Worm (Caenorhabditis elegans) whole organism, young adult: ENCODE data around the gene spe-43.

Source experiments
- B0035.1 ChIP-seq: sonication (generic microtip); optimal IDR thresholded peaks from 2 replicates; lab custom pipeline; 2016; ENCODE audit warnings: missing genetic modification characterization, mild to moderate bottlenecking, missing compliant biosample characterization, missing genotype, missing genetic modification reagents
- F10E7.11 ChIP-seq: sonication (generic microtip); optimal IDR thresholded peaks from 2 replicates; lab custom pipeline; 2017; ENCODE audit warnings: mild to moderate bottlenecking, missing genetic modification characterization, moderate library complexity, missing compliant biosample characterization
- F39B2.1 ChIP-seq: fragments of 200-800 bp; sonication (Bioruptor generic); IDR thresholded peaks from 2 replicates; pipeline ENCODE4 v1.3.6; 2022; ENCODE audit warnings: missing genetic modification reagents, missing genetic modification characterization, missing compliant biosample characterization
- F49E8.2 ChIP-seq: sonication (generic microtip); optimal IDR thresholded peaks from 3 replicates; lab custom pipeline; 2017; ENCODE audit warnings: missing genetic modification characterization, mild to moderate bottlenecking, missing compliant biosample characterization, antibody characterized with exemption, moderate library complexity; ENCODE audit not compliant: insufficient read depth
- F55B11.4 ChIP-seq: sonication (generic microtip); optimal IDR thresholded peaks from 2 replicates; lab custom pipeline; 2016; ENCODE audit warnings: missing compliant biosample characterization, missing genetic modification characterization, borderline replicate concordance; ENCODE audit not compliant: insufficient read depth
- K11D2.4 ChIP-seq: fragments of 200-800 bp; sonication (Bioruptor generic); IDR thresholded peaks from 2 replicates; pipeline ENCODE4 v1.3.6; 2022; ENCODE audit warnings: missing genetic modification reagents, missing genetic modification characterization, missing compliant biosample characterization
- T07F8.4 ChIP-seq: sonication (generic microtip); optimal IDR thresholded peaks from 2 replicates; lab custom pipeline; 2016; ENCODE audit warnings: mild to moderate bottlenecking, missing genetic modification characterization, moderate library complexity, missing compliant biosample characterization
- T26A5.8 ChIP-seq: sonication (generic microtip); optimal IDR thresholded peaks from 2 replicates; lab custom pipeline; 2016; ENCODE audit warnings: missing genetic modification characterization, missing compliant biosample characterization
- Y53F4B.3 ChIP-seq: fragments of 200-800 bp; sonication (Bioruptor generic); IDR thresholded peaks from 2 replicates; pipeline ENCODE4 v1.3.6; 2022; ENCODE audit warnings: missing genetic modification reagents, missing genetic modification characterization, missing compliant biosample characterization
- ama-1 ChIP-seq, 3 experiments: fragments of 150-350 bp in 1 of 3; sonication (generic microtip) in 2 of 3; optimal IDR thresholded peaks; 2 replicates each; lab custom pipeline; 2014 to 2018; ENCODE audit warnings: missing biosample characterization in 2 of 3, missing genetic modification characterization in 2 of 3, missing genetic modification reagents in 2 of 3
- attf-5 ChIP-seq: fragments of 200-800 bp; sonication (Bioruptor generic); optimal IDR thresholded peaks from 2 replicates; lab custom pipeline; 2018; ENCODE audit warnings: mild to moderate bottlenecking, missing genetic modification characterization, missing compliant biosample characterization
- bed-1 ChIP-seq: fragments of 200-800 bp; sonication (Bioruptor generic); IDR thresholded peaks from 2 replicates; pipeline ENCODE4 v1.3.6; 2022; ENCODE audit warnings: missing genetic modification reagents, missing genetic modification characterization, missing compliant biosample characterization
- ccch-3 ChIP-seq: fragments of 200-800 bp; sonication (Bioruptor generic); optimal IDR thresholded peaks from 2 replicates; lab custom pipeline; 2018; ENCODE audit warnings: mild to moderate bottlenecking, missing genetic modification characterization, missing compliant biosample characterization
- cebp-2 ChIP-seq: fragments of 200-800 bp; sonication (Bioruptor generic); IDR thresholded peaks from 2 replicates; pipeline ENCODE4 v1.3.6; 2022; ENCODE audit warnings: missing genetic modification characterization, missing compliant biosample characterization
- ceh-40 ChIP-seq: fragments of 200-800 bp; sonication (Bioruptor generic); IDR thresholded peaks from 2 replicates; pipeline ENCODE4 v1.3.6; 2022; ENCODE audit warnings: missing genetic modification characterization, missing compliant biosample characterization
- die-1 ChIP-seq: sonication (generic microtip); optimal IDR thresholded peaks from 2 replicates; lab custom pipeline; 2016; ENCODE audit warnings: missing genotype, mild to moderate bottlenecking, missing genetic modification characterization, missing compliant biosample characterization
- dox-1 ChIP-seq: fragments of 200-800 bp; sonication (Bioruptor generic); IDR thresholded peaks from 2 replicates; pipeline ENCODE4 v1.3.6; 2022; ENCODE audit warnings: missing genetic modification reagents, missing genetic modification characterization, missing compliant biosample characterization
- efl-1 ChIP-seq: fragments of 150-350 bp; optimal IDR thresholded peaks from 2 replicates; lab custom pipeline; 2014; ENCODE audit warnings: missing biosample characterization, missing genetic modification reagents, missing genetic modification characterization
- egl-18 ChIP-seq: fragments of 200-800 bp; sonication (Bioruptor generic); IDR thresholded peaks from 2 replicates; pipeline ENCODE4 v1.3.6; 2022; ENCODE audit warnings: missing genetic modification reagents, missing genetic modification characterization, missing compliant biosample characterization
- egrh-3 ChIP-seq: fragments of 200-800 bp; sonication (Bioruptor generic); IDR thresholded peaks from 2 replicates; pipeline ENCODE4 v1.3.6; 2022; ENCODE audit warnings: missing genetic modification reagents, missing genetic modification characterization, missing compliant biosample characterization
- fkh-3 ChIP-seq: sonication (generic microtip); optimal IDR thresholded peaks from 2 replicates; lab custom pipeline; 2016; ENCODE audit warnings: mild to moderate bottlenecking, missing genetic modification characterization, missing compliant biosample characterization
- hmg-1.2 ChIP-seq: fragments of 200-800 bp; sonication (Bioruptor generic); IDR thresholded peaks from 2 replicates; pipeline ENCODE4 v1.3.6; 2022; ENCODE audit warnings: missing genetic modification reagents, missing genetic modification characterization, missing compliant biosample characterization
- hmg-20 ChIP-seq: fragments of 200-800 bp; sonication (Bioruptor generic); IDR thresholded peaks from 2 replicates; pipeline ENCODE4 v1.3.6; 2022; ENCODE audit warnings: missing genetic modification reagents, missing genetic modification characterization, missing compliant biosample characterization
- lin-26 ChIP-seq: fragments of 200-800 bp; sonication (Bioruptor generic); IDR thresholded peaks from 2 replicates; pipeline ENCODE4 v1.3.6; 2022; ENCODE audit warnings: missing genetic modification reagents, missing genetic modification characterization, missing compliant biosample characterization
- lin-35 ChIP-seq, 3 experiments: fragments of 150-350 bp in 2 of 3; sonication (generic microtip) in 1 of 3; optimal IDR thresholded peaks; 2 replicates each; lab custom pipeline; 2014 to 2018; ENCODE audit warnings: missing biosample characterization in 3 of 3, missing genetic modification characterization in 3 of 3, missing genetic modification reagents in 3 of 3
- lin-54 ChIP-seq: fragments of 200-800 bp; sonication (Bioruptor generic); optimal IDR thresholded peaks from 2 replicates; lab custom pipeline; 2018; ENCODE audit warnings: mild to moderate bottlenecking, missing genetic modification characterization, missing compliant biosample characterization
- lir-1 ChIP-seq: fragments of 200-800 bp; sonication (Bioruptor generic); conservative IDR thresholded peaks from 2 replicates; pipeline ENCODE4 v1.3.6; 2022; ENCODE audit warnings: missing genetic modification reagents, missing genetic modification characterization, missing compliant biosample characterization
- madf-6 ChIP-seq: fragments of 200-800 bp; sonication (Bioruptor generic); IDR thresholded peaks from 2 replicates; pipeline ENCODE4 v1.3.6; 2022; ENCODE audit warnings: missing genetic modification reagents, missing genetic modification characterization, missing compliant biosample characterization
- mel-28 ChIP-seq: sonication (generic microtip); optimal IDR thresholded peaks from 2 replicates; lab custom pipeline; 2016; ENCODE audit warnings: borderline replicate concordance, mild to moderate bottlenecking, missing genetic modification characterization, missing compliant biosample characterization
- mes-4 ChIP-seq: sonication (generic microtip); optimal IDR thresholded peaks from 2 replicates; lab custom pipeline; 2016; ENCODE audit warnings: missing genotype, missing genetic modification characterization, missing compliant biosample characterization
- mxl-1 ChIP-seq: sonication (generic microtip); optimal IDR thresholded peaks from 2 replicates; lab custom pipeline; 2016; ENCODE audit warnings: missing genetic modification characterization, missing compliant biosample characterization
- nfya-1 ChIP-seq: sonication (generic microtip); optimal IDR thresholded peaks from 2 replicates; lab custom pipeline; 2017; ENCODE audit warnings: antibody characterized with exemption, missing compliant biosample characterization, missing genetic modification characterization, borderline replicate concordance; ENCODE audit not compliant: insufficient read depth
- nfya-2 ChIP-seq: fragments of 200-800 bp; sonication (Bioruptor generic); IDR thresholded peaks from 2 replicates; pipeline ENCODE4 v1.3.6; 2022; ENCODE audit warnings: missing genetic modification reagents, missing genetic modification characterization, missing compliant biosample characterization
- nhr-120 ChIP-seq: fragments of 200-800 bp; sonication (Bioruptor generic); IDR thresholded peaks from 2 replicates; pipeline ENCODE4 v1.3.6; 2022; ENCODE audit warnings: missing genetic modification characterization, missing compliant biosample characterization
- nhr-179 ChIP-seq: sonication (generic microtip); optimal IDR thresholded peaks from 2 replicates; lab custom pipeline; 2016; ENCODE audit warnings: mild to moderate bottlenecking, missing genetic modification characterization, missing compliant biosample characterization
- nhr-90 ChIP-seq: sonication (generic microtip); optimal IDR thresholded peaks from 2 replicates; lab custom pipeline; 2016; ENCODE audit warnings: missing genotype, mild to moderate bottlenecking, missing genetic modification characterization, missing compliant biosample characterization
- pbrm-1 ChIP-seq: fragments of 200-800 bp; sonication (Bioruptor generic); IDR thresholded peaks from 2 replicates; pipeline ENCODE4 v1.3.6; 2022; ENCODE audit warnings: missing genetic modification reagents, missing genetic modification characterization, missing compliant biosample characterization
- rcor-1 ChIP-seq: fragments of 200-800 bp; sonication (Bioruptor generic); IDR thresholded peaks from 2 replicates; pipeline ENCODE4 v1.3.6; 2022; ENCODE audit warnings: missing genetic modification reagents, missing genetic modification characterization, missing compliant biosample characterization
- repo-1 ChIP-seq: sonication (generic microtip); optimal IDR thresholded peaks from 2 replicates; lab custom pipeline; 2017; ENCODE audit warnings: mild to moderate bottlenecking, missing genetic modification characterization, missing compliant biosample characterization
- sea-2 ChIP-seq: fragments of 200-800 bp; sonication (Bioruptor generic); IDR thresholded peaks from 2 replicates; pipeline ENCODE4 v1.3.6; 2022; ENCODE audit warnings: missing genetic modification characterization, missing compliant biosample characterization
- snpc-1.1 ChIP-seq: sonication (generic microtip); optimal IDR thresholded peaks from 2 replicates; lab custom pipeline; 2017; ENCODE audit warnings: missing genetic modification characterization, mild to moderate bottlenecking, missing compliant biosample characterization, antibody characterized with exemption, moderate library complexity, missing genotype, missing genetic modification reagents; ENCODE audit not compliant: insufficient read depth
- snpc-4 ChIP-seq, 5 experiments: fragments of 150-350 bp in 1 of 5; sonication (generic microtip) in 4 of 5; optimal IDR thresholded peaks; 2 replicates each; lab custom pipeline; 2014 to 2018; ENCODE audit warnings: missing genetic modification characterization in 5 of 5, missing biosample characterization in 3 of 5, antibody characterized with exemption in 2 of 5, mild to moderate bottlenecking in 2 of 5, missing compliant biosample characterization in 2 of 5, missing genotype in 2 of 5, moderate library complexity in 2 of 5, missing genetic modification reagents in 1 of 5
- tbp1 ChIP-seq: fragments of 200-800 bp; sonication (Bioruptor generic); optimal IDR thresholded peaks from 2 replicates; lab custom pipeline; 2018; ENCODE audit warnings: mild to moderate bottlenecking, missing genetic modification characterization, missing compliant biosample characterization
- zfh-2 ChIP-seq: fragments of 200-800 bp; sonication (Bioruptor generic); conservative IDR thresholded peaks from 2 replicates; pipeline ENCODE4 v1.3.6; 2022; ENCODE audit warnings: missing genetic modification reagents, missing genetic modification characterization, missing compliant biosample characterization
- zim-3 ChIP-seq: sonication (generic microtip); optimal IDR thresholded peaks from 2 replicates; lab custom pipeline; 2017; ENCODE audit warnings: mild to moderate bottlenecking, missing genetic modification characterization, moderate library complexity, missing compliant biosample characterization

The spe-43 gene

DNA sequence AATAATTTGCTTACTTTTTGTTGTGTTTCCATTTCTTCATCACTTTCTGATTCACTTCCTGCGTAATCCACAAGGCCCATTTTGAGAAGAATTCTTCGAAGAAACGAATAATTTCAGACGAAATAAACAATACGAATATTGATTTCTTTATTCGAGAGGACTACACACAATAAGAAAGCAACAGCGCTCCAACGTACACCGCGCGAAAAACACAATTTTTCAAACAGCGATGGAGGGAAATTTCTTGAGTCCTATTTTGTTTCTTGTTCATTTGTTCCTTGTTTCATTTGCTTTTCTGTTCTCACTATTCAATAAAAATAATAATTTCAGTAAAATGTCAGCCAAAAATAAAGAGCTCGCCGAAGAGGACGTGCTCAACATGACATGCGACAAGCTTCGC, 48.5 kb downstream of the spe-43 start, which contains the start of the genes prcc-1 and C39E9.12 (continued):
- TF ChIP-seq dox-1: peak; percentile 71
- TF ChIP-seq mes-4 (tag; lab: Kevin White, UChicago): no peak
- TF ChIP-seq lin-54 (GFP tag; lab: Kevin White, UChicago): peak; percentile 82
- no peak for TF ChIP-seq lin-26
- TF ChIP-seq T07F8.4: no peak
- TF ChIP-seq nfya-1 (tag; lab: Kevin White, UChicago): no peak
- TF ChIP-seq mel-28: no peak
- TF ChIP-seq tbp1: peak; percentile 47
- TF ChIP-seq madf-6: peak; percentile 95
- no peak for TF ChIP-seq nhr-120
- peak; percentile 9 for TF ChIP-seq F49E8.2 (tag; lab: Kevin White, UChicago)
- peak; percentile 98 for TF ChIP-seq efl-1 (GFP tag; lab: Kevin White, UChicago)
- TF ChIP-seq nhr-179 (tag; lab: Kevin White, UChicago): no peak
- no peak for TF ChIP-seq sea-2 (GFP tag; lab: Robert Waterston, UW)
- no peak for TF ChIP-seq ceh-40 (GFP tag; lab: Robert Waterston, UW)

- TF ChIP-seq attf-5 (GFP tag; lab: Kevin White, UChicago) (no peak), nfya-2 (GFP tag; lab: Robert Waterston, UW) (no peak), ama-1 (optimal IDR thresholded peaks at IDR 0.05; lab: Kevin White, UChicago) (no peak), ama-1 (GFP tag; optimal IDR thresholded peaks at IDR 0.05; lab: Kevin White, UChicago) (no peak), rcor-1 (GFP tag; lab: Robert Waterston, UW) (no peak), pbrm-1 (GFP tag; lab: Robert Waterston, UW) (no peak), lin-35 (GFP tag; optimal IDR thresholded peaks at IDR 0.05; lab: Kevin White, UChicago) (no peak), egl-18 (GFP tag; lab: Robert Waterston, UW) (no peak), fkh-3 (tag; lab: Kevin White, UChicago) (no peak), bed-1 (GFP tag; lab: Robert Waterston, UW) (no peak), F39B2.1 (GFP tag; lab: Robert Waterston, UW) (no peak), snpc-4 (GFP tag; optimal IDR thresholded peaks at IDR 0.05; lab: Kevin White, UChicago) (no peak), snpc-4 (tag; optimal IDR thresholded peaks at IDR 0.05; lab: Kevin White, UChicago) (no peak)
These were observed 51.2 kb downstream of the spe-43 start, which contains the start of gene col-132 for ce11 chrIV:13090967-13091366. col-132 (minus strand) TSS chrIV:13091067.

DNA sequence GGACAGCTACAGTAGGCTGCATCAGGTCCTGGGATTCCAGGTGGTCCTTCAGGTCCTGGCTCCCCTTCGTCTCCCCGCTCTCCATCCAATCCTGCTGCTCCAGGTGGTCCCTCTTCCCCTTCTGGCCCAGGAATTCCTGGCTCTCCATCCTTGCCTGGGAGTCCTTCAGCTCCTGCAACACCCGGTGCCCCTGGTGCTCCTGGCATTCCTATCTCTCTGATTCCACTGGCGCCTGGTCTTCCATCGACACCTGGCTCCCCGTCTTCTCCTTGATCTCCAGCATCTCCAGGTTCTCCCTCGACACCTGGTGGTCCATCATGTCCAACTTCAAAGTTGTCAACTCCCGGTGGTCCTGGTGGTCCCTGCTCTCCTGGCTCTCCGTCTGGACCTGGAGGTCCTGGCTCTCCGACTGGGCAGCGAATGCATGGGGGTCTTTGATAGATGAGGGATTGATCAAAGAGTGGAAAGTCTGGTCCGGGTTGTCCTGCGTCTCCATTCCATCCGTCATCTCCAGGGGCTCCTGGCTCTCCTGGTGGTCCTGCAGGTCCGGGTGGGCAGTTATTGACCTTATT, 52.4 kb downstream of the spe-43 start:
- TF ChIP-seq ccch-3 (GFP tag; lab: Kevin White, UChicago) (no peak), pbrm-1 (GFP tag; lab: Robert Waterston, UW) (0 out of 2 replicates have a peak, but pooled peaks have one; percentile 19), hmg-1.2 (GFP tag; lab: Robert Waterston, UW) (no peak), Y53F4B.3 (GFP tag; lab: Robert Waterston, UW) (no peak), die-1 (tag; lab: Kevin White, UChicago) (no peak), cebp-2 (GFP tag; lab: Robert Waterston, UW) (0 out of 2 replicates have a peak, but pooled peaks have one; percentile 18), zim-3 (tag; lab: Kevin White, UChicago) (no peak), F55B11.4 (tag; lab: Kevin White, UChicago) (no peak), zfh-2 (GFP tag; lab: Robert Waterston, UW) (peak; percentile 92; the same call in 1 of the 2 replicates), hmg-20 (GFP tag; lab: Robert Waterston, UW) (0 out of 2 replicates have a peak, but pooled peaks have one; percentile 8), K11D2.4 (GFP tag; lab: Robert Waterston, UW) (no peak), snpc-1.1 (tag; lab: Kevin White, UChicago) (no peak), B0035.1 (tag; lab: Kevin White, UChicago) (no peak), mxl-1 (tag; lab: Kevin White, UChicago) (no peak), lir-1 (GFP tag; lab: Robert Waterston, UW) (no peak), T26A5.8 (tag; lab: Kevin White, UChicago) (no peak), nhr-90 (tag; lab: Kevin White, UChicago) (no peak), F49E8.2 (tag; lab: Kevin White, UChicago) (no peak), repo-1 (no peak), egrh-3 (peak; percentile 85), F10E7.11 (no peak)
